Worm (Caenorhabditis elegans): ENCODE measurements around the gene F15G9.2.

ce11 chrX:9761266-9761665, 47.8 kb upstream of the F15G9.2 start, which contains the start of gene T09B9.3:
- TF ChIP-seq F13C5.2 (tag; optimal IDR thresholded peaks at IDR 0.05) (no peak), tbx-11 (GFP tag; IDR thresholded peaks at IDR 0.05) (no peak), flt-1 (GFP tag; IDR thresholded peaks at IDR 0.05) (no peak)

Measured in whole organism, early embryonic.